Fruit fly (Drosophila melanogaster): ENCODE results near the gene CG7044.

The CG7044 gene

DNA sequence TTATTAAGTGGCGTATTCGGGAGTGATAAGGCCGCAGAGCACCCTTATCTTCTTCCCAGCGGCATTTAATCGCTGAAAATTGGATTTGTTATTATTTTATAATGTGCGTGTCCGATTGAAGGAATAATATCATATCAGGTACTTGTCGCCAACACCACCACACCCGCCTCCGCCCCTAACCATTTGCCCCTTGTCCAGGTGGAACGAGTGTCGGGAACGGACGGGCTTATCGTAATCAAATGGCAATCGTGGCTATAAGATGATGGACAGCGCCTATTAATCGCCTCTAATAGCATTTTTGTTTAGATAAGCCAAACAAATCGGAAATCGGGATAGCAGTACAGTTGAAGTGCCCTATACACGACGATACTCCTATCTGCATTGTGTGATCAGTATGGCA is 23.3 kb downstream of the CG7044 start:
- TF ChIP-seq CG15336 (GFP tag; IDR thresholded peaks at IDR 0.05) (no peak), Eip75B (GFP tag; optimal IDR thresholded peaks at IDR 0.05) (no peak), vri (GFP tag; optimal IDR thresholded peaks at IDR 0.05) (peak; percentile 42), CG34406 (GFP tag; optimal IDR thresholded peaks at IDR 0.05) (no peak), CG9139 (GFP tag; optimal IDR thresholded peaks at IDR 0.05) (no peak), CG3919 (GFP tag; optimal IDR thresholded peaks at IDR 0.05) (no peak)

DNA sequence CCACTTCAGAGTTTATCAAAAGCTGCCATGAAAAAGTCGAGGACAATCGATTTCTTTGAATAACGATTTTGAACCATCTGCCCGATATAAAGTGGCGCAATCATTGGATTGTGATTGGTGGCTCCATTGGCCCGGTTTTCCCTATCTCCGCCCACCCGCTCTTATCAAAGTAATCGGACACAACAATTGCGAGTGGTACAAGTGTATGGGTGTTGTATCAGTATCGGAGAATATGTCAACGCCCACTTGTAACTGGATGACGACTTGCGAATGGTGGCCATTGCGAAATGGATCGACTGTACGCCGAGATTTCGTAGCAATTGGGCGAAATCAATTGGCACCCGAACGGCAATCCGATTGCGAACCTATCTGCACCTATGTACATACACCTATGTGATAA is 23.9 kb downstream of the CG7044 start:
- TF ChIP-seq CG8632 (GFP tag; optimal IDR thresholded peaks at IDR 0.05) (no peak), Ets96B (tag; optimal IDR thresholded peaks at IDR 0.05) (no peak), CG6276 (GFP tag; optimal IDR thresholded peaks at IDR 0.05) (no peak), fd85E (GFP tag; optimal IDR thresholded peaks at IDR 0.05) (no peak), lz (GFP tag; optimal IDR thresholded peaks at IDR 0.05) (no peak), pdm3 (GFP tag; optimal IDR thresholded peaks at IDR 0.05) (no peak), eg (GFP tag; IDR thresholded peaks at IDR 0.05) (no peak), CG10631 (GFP tag; optimal IDR thresholded peaks at IDR 0.05) (no peak), CG6792 (GFP tag; optimal IDR thresholded peaks at IDR 0.05) (no peak), Sox14 (GFP tag; optimal IDR thresholded peaks at IDR 0.05) (no peak)

DNA sequence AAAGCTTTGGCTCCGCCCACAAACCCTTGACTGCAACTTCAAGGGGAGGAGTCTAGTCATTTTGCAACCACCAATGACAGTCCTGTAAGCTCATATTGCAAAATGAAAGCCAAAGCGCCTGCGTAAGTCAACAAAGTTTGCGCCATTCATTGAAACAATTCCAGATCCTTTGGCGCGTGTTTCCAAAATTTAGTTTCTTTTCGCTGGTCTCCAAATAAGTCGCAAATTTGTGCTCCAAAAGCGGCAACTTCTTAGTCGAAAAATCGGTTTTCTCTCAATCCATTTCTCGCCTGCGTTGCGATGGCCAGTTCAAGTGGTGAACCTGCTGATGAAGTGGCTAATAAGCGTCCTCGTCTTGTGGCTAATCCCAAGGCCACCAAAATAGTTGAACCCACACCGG is 27.8 kb downstream of the CG7044 start, which contains the start of gene dmrt93B:
TSS of gene dmrt93B (plus strand) at position 301 of the 400 bp plus-strand sequence.
- TF ChIP-seq spab (GFP tag; optimal IDR thresholded peaks at IDR 0.05) (no peak), fd85E (GFP tag; optimal IDR thresholded peaks at IDR 0.05) (no peak), topi (GFP tag; optimal IDR thresholded peaks at IDR 0.05) (no peak), CG8319 (GFP tag; optimal IDR thresholded peaks at IDR 0.05) (no peak), OdsH (GFP tag; optimal IDR thresholded peaks at IDR 0.05) (no peak), CG8119 (GFP tag; IDR thresholded peaks at IDR 0.05) (no peak), CG6276 (GFP tag; optimal IDR thresholded peaks at IDR 0.05) (no peak), pdm3 (GFP tag; optimal IDR thresholded peaks at IDR 0.05) (no peak), Hr4 (GFP tag; optimal IDR thresholded peaks at IDR 0.05) (no peak), svp (GFP tag) (no peak)

DNA sequence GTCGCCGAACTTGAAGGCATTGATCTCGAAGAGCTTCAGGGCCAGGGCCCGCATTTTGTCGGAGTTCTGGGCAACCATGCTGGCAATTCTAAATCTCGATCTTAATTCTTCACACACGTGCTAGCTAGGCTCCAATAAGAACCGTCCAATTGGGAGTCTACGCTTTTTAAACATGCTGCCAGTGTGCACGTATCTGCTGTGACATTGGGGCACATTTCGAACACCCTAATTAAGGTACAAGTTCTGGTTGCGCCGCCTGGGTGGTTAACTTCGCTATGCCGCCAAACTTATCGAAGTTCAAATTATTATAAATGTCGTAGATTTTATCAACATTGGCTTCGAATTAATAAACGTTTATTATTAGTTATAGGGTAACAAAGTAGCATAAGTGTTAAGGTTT is 28.4 kb downstream of the CG7044 start, which contains the start of gene r-l:
TSS of gene r-l (minus strand) at position 179 of the 400 bp plus-strand sequence.
- TF ChIP-seq acj6 (GFP tag; optimal IDR thresholded peaks at IDR 0.05) (no peak), Sox14 (GFP tag; optimal IDR thresholded peaks at IDR 0.05) (no peak), net (GFP tag; optimal IDR thresholded peaks at IDR 0.05) (no peak), OdsH (GFP tag; optimal IDR thresholded peaks at IDR 0.05) (no peak), CG8632 (GFP tag; optimal IDR thresholded peaks at IDR 0.05) (no peak), CG15336 (GFP tag; IDR thresholded peaks at IDR 0.05) (no peak), eg (GFP tag; IDR thresholded peaks at IDR 0.05) (no peak), CG8319 (GFP tag; optimal IDR thresholded peaks at IDR 0.05) (no peak), CG11902 (GFP tag; optimal IDR thresholded peaks at IDR 0.05) (no peak), vri (GFP tag; optimal IDR thresholded peaks at IDR 0.05) (no peak), esn (GFP tag; optimal IDR thresholded peaks at IDR 0.05) (no peak)

DNA sequence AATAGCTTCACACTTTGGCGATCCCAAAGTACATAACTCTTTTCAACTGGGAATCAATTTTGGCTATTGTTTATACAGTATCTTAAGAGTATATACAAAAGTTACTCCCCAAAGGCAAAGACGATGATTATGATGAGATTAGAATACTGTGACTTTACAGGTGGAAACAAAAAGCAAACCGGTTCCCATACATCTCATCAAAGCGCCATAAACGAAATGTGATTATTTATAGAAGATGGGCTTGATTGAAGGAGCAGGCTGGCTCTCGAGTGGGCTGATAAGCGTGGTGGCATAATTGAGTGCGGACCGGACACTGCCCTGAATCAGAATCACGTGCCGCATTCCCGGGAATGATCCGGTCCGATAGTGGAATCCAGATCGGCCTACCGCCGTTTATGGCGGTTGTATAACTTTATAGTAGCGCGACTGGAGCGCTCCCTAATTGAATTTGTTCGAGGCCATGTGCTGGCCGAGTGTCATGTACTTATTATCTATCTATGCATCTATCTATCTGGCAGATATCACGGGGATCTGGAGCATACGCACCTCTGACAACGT is 29.5 kb downstream of the CG7044 start:
- TF ChIP-seq net (GFP tag; optimal IDR thresholded peaks at IDR 0.05): no peak
- no peak for TF ChIP-seq esn (GFP tag; optimal IDR thresholded peaks at IDR 0.05)
- TF ChIP-seq Ets96B (tag; optimal IDR thresholded peaks at IDR 0.05): no peak
- TF ChIP-seq dac (GFP tag; optimal IDR thresholded peaks at IDR 0.05): no peak
- TF ChIP-seq CG10631 (GFP tag; optimal IDR thresholded peaks at IDR 0.05): no peak
- TF ChIP-seq Blimp-1 (GFP tag; optimal IDR thresholded peaks at IDR 0.05): no peak
- no peak for TF ChIP-seq Hr39 (GFP tag; optimal IDR thresholded peaks at IDR 0.05)
- no peak for TF ChIP-seq CG10669 (GFP tag; optimal IDR thresholded peaks at IDR 0.05)
- TF ChIP-seq fkh (GFP tag; optimal IDR thresholded peaks at IDR 0.05): no peak
- TF ChIP-seq lz (GFP tag; optimal IDR thresholded peaks at IDR 0.05): no peak
- TF ChIP-seq vri (GFP tag; optimal IDR thresholded peaks at IDR 0.05): no peak
- TF ChIP-seq CG15336 (GFP tag; IDR thresholded peaks at IDR 0.05): no peak
- TF ChIP-seq svp (GFP tag): no peak
- TF ChIP-seq OdsH (GFP tag; optimal IDR thresholded peaks at IDR 0.05): no peak
- no peak for TF ChIP-seq fd85E (GFP tag; optimal IDR thresholded peaks at IDR 0.05)
- no peak for TF ChIP-seq dsx (GFP tag; optimal IDR thresholded peaks at IDR 0.05; ENCODE audit: poor library complexity, severe bottlenecking)
- no peak for TF ChIP-seq CG32006 (GFP tag; optimal IDR thresholded peaks at IDR 0.05)
- TF ChIP-seq CG11294 (GFP tag; IDR thresholded peaks at IDR 0.05): no peak
- TF ChIP-seq CG11762 (GFP tag; optimal IDR thresholded peaks at IDR 0.05; ENCODE audit: insufficient read depth): no peak

All from whole organism, prepupa.